Worm (Caenorhabditis elegans) whole organism, L4 larva: ENCODE data around the gene F56H11.2.

Source experiments
- F26F4.8 ChIP-seq: fragments of 200-800 bp; sonication (Bioruptor generic); conservative IDR thresholded peaks from 2 replicates; pipeline ENCODE4 v1.3.6; 2022; ENCODE audit warnings: missing genetic modification characterization, missing compliant biosample characterization
- F44E2.7 ChIP-seq: fragments of 200-800 bp; sonication (Bioruptor generic); IDR thresholded peaks from 2 replicates; pipeline ENCODE4 v2.1.2; 2022; ENCODE audit warnings: missing genetic modification characterization, missing compliant biosample characterization
- R02D3.7 ChIP-seq: fragments of 150-350 bp; sonication (generic microtip); optimal IDR thresholded peaks from 3 replicates; lab custom pipeline; 2014; ENCODE audit warnings: missing biosample characterization, missing genetic modification characterization
- T20F7.1 ChIP-seq: fragments of 200-800 bp; sonication (Bioruptor generic); optimal IDR thresholded peaks from 2 replicates; lab custom pipeline; 2018; ENCODE audit warnings: mild to moderate bottlenecking, missing genetic modification characterization, missing compliant biosample characterization
- Y5F2A.4 ChIP-seq: fragments of 200-800 bp; sonication (Bioruptor generic); optimal IDR thresholded peaks from 2 replicates; lab custom pipeline; 2018; ENCODE audit warnings: mild to moderate bottlenecking, missing genetic modification characterization, missing compliant biosample characterization
- ZK337.2 ChIP-seq: fragments of 200-800 bp; sonication (Bioruptor generic); IDR thresholded peaks from 2 replicates; pipeline ENCODE4 v1.3.6; 2022; ENCODE audit warnings: missing genetic modification reagents, missing genetic modification characterization, missing compliant biosample characterization
- ZK546.5 ChIP-seq, 2 experiments: sonication (generic microtip); optimal IDR thresholded peaks; 2 replicates each; lab custom pipeline; 2017; ENCODE audit warnings: missing biosample characterization in 2 of 2, missing genetic modification characterization in 2 of 2
- aha-1 ChIP-seq: fragments of 150-350 bp; peaks from one replicate; lab custom pipeline; 2014; ENCODE audit warnings: missing biosample characterization, missing genetic modification characterization
- aly-2 ChIP-seq: sonication (generic microtip); optimal IDR thresholded peaks from 2 replicates; lab custom pipeline; 2018; ENCODE audit warnings: missing biosample characterization, missing genetic modification characterization
- ama-1 ChIP-seq: fragments of 150-350 bp; optimal IDR thresholded peaks from 2 replicates; lab custom pipeline; 2014; ENCODE audit warnings: inconsistent platforms, mixed read lengths
- arid-1 ChIP-seq: fragments of 200-800 bp; sonication (Bioruptor generic); conservative IDR thresholded peaks from 2 replicates; pipeline ENCODE4 v1.3.6; 2022; ENCODE audit warnings: missing genetic modification reagents, missing genetic modification characterization, missing compliant biosample characterization
- attf-4 ChIP-seq: sonication (generic microtip); optimal IDR thresholded peaks from 3 replicates; lab custom pipeline; 2017; ENCODE audit warnings: missing biosample characterization, missing genetic modification characterization
- ceh-20 ChIP-seq: fragments of 200-800 bp; sonication (Bioruptor generic); IDR thresholded peaks from 2 replicates; pipeline ENCODE4 v1.3.6; 2022; ENCODE audit warnings: missing genetic modification reagents, missing genetic modification characterization, missing compliant biosample characterization
- ceh-28 ChIP-seq: fragments of 150-350 bp; optimal IDR thresholded peaks from 2 replicates; lab custom pipeline; 2014; ENCODE audit warnings: missing biosample characterization, missing genetic modification reagents, missing genetic modification characterization
- ceh-32 ChIP-seq: sonication (generic microtip); optimal IDR thresholded peaks from 2 replicates; lab custom pipeline; 2016; ENCODE audit warnings: mild to moderate bottlenecking, missing genetic modification characterization, missing compliant biosample characterization; ENCODE audit not compliant: poor library complexity
- ces-1 ChIP-seq: fragments of 150-350 bp; sonication (generic microtip); optimal IDR thresholded peaks from 4 replicates; lab custom pipeline; 2014; ENCODE audit warnings: missing biosample characterization, missing genetic modification reagents, missing genetic modification characterization
- cey-2 ChIP-seq: sonication (generic microtip); optimal IDR thresholded peaks from 3 replicates; lab custom pipeline; 2017; ENCODE audit warnings: missing genetic modification characterization, mild to moderate bottlenecking, missing compliant biosample characterization, antibody characterized with exemption, borderline replicate concordance; ENCODE audit not compliant: insufficient read depth
- daf-12 ChIP-seq: fragments of 150-350 bp; optimal IDR thresholded peaks from 2 replicates; lab custom pipeline; 2014; ENCODE audit warnings: missing biosample characterization, missing genetic modification reagents, missing genetic modification characterization
- daf-16 ChIP-seq, 3 experiments: sonication (generic microtip); optimal IDR thresholded peaks; 2 replicates each; lab custom pipeline; 2016 to 2017; ENCODE audit warnings: missing genetic modification characterization in 3 of 3, missing genetic modification reagents in 3 of 3, mild to moderate bottlenecking in 2 of 3, missing compliant biosample characterization in 2 of 3, missing biosample characterization in 1 of 3, moderate library complexity in 1 of 3
- dpl-1 ChIP-seq: fragments of 150-350 bp; optimal IDR thresholded peaks from 2 replicates; lab custom pipeline; 2014; ENCODE audit warnings: missing biosample characterization, missing genetic modification reagents, missing genetic modification characterization
- duxl-1 ChIP-seq: sonication (generic microtip); optimal IDR thresholded peaks from 2 replicates; lab custom pipeline; 2016; ENCODE audit warnings: mild to moderate bottlenecking, missing genetic modification characterization, moderate library complexity, missing compliant biosample characterization; ENCODE audit not compliant: poor library complexity
- dve-1 ChIP-seq: sonication (generic microtip); optimal IDR thresholded peaks from 2 replicates; lab custom pipeline; 2017; ENCODE audit warnings: antibody characterized with exemption, mild to moderate bottlenecking, missing genetic modification characterization, missing compliant biosample characterization; ENCODE audit not compliant: insufficient read depth
- egl-43 ChIP-seq: fragments of 200-800 bp; sonication (Bioruptor generic); IDR thresholded peaks from 2 replicates; pipeline ENCODE4 v1.3.6; 2022; ENCODE audit warnings: missing genetic modification reagents, missing genetic modification characterization, missing compliant biosample characterization
- fkh-10 ChIP-seq: fragments of 150-350 bp; optimal IDR thresholded peaks from 2 replicates; lab custom pipeline; 2014; ENCODE audit warnings: missing biosample characterization, missing genetic modification reagents, missing genetic modification characterization
- hlh-30 ChIP-seq: sonication (generic microtip); optimal IDR thresholded peaks from 2 replicates; lab custom pipeline; 2017; ENCODE audit warnings: antibody characterized with exemption, mild to moderate bottlenecking, missing genetic modification characterization, missing compliant biosample characterization; ENCODE audit not compliant: insufficient read depth
- hmg-1.1 ChIP-seq: fragments of 200-800 bp; sonication (Bioruptor generic); IDR thresholded peaks from 2 replicates; pipeline ENCODE4 v1.3.6; 2022; ENCODE audit warnings: missing genetic modification reagents, missing genetic modification characterization, missing compliant biosample characterization
- lim-7 ChIP-seq: fragments of 200-800 bp; sonication (Bioruptor generic); IDR thresholded peaks from 2 replicates; pipeline ENCODE4 v1.3.6; 2022; ENCODE audit warnings: missing genetic modification characterization, missing compliant biosample characterization
- lin-13 ChIP-seq: fragments of 150-350 bp; optimal IDR thresholded peaks from 2 replicates; lab custom pipeline; 2014; ENCODE audit warnings: missing biosample characterization, missing genetic modification reagents, missing genetic modification characterization
- lin-29 ChIP-seq: fragments of 200-800 bp; sonication (Bioruptor generic); IDR thresholded peaks from 2 replicates; pipeline ENCODE4 v1.3.6; 2022; ENCODE audit warnings: missing genetic modification reagents, missing genetic modification characterization, missing compliant biosample characterization
- lsy-2 ChIP-seq, 2 experiments: fragments of 150-350 bp in 1 of 2; sonication (generic microtip) in 1 of 2; optimal IDR thresholded peaks; 2 replicates each; lab custom pipeline; 2014 to 2017; ENCODE audit warnings: missing biosample characterization in 2 of 2, missing genetic modification characterization in 2 of 2
- mep-1 ChIP-seq: fragments of 150-350 bp; sonication (generic microtip); optimal IDR thresholded peaks from 3 replicates; lab custom pipeline; 2014; ENCODE audit warnings: missing biosample characterization, missing genetic modification characterization
- mxl-2 ChIP-seq: fragments of 200-800 bp; sonication (Bioruptor generic); conservative IDR thresholded peaks from 2 replicates; pipeline ENCODE4 v1.3.6; 2022; ENCODE audit warnings: missing genetic modification reagents, missing genetic modification characterization, missing compliant biosample characterization
- mxl-3 ChIP-seq: fragments of 200-800 bp; sonication (Bioruptor generic); optimal IDR thresholded peaks from 2 replicates; lab custom pipeline; 2018; ENCODE audit warnings: mild to moderate bottlenecking, missing genetic modification characterization, missing compliant biosample characterization
- nhr-10 ChIP-seq: fragments of 150-350 bp; optimal IDR thresholded peaks from 2 replicates; lab custom pipeline; 2014; ENCODE audit warnings: missing biosample characterization, missing genetic modification characterization
- nhr-102 ChIP-seq: sonication (generic microtip); optimal IDR thresholded peaks from 2 replicates; lab custom pipeline; 2016; ENCODE audit warnings: mild to moderate bottlenecking, missing genetic modification characterization, moderate library complexity, missing compliant biosample characterization
- nhr-11 ChIP-seq: fragments of 150-350 bp; optimal IDR thresholded peaks from 2 replicates; lab custom pipeline; 2014; ENCODE audit warnings: missing biosample characterization, missing genetic modification characterization
- nhr-25 ChIP-seq: sonication (generic microtip); optimal IDR thresholded peaks from 2 replicates; lab custom pipeline; 2017; ENCODE audit warnings: missing genetic modification characterization, mild to moderate bottlenecking, missing compliant biosample characterization, antibody characterized with exemption, moderate library complexity, borderline replicate concordance; ENCODE audit not compliant: insufficient read depth
- nhr-76 ChIP-seq: fragments of 150-350 bp; optimal IDR thresholded peaks from 2 replicates; lab custom pipeline; 2014; ENCODE audit warnings: missing biosample characterization, missing genetic modification characterization
- nhr-77 ChIP-seq: fragments of 150-350 bp; optimal IDR thresholded peaks from 2 replicates; lab custom pipeline; 2014; ENCODE audit warnings: missing biosample characterization, missing genetic modification characterization
- php-3 ChIP-seq: fragments of 200-800 bp; sonication (Bioruptor generic); IDR thresholded peaks from 2 replicates; pipeline ENCODE4 v1.3.6; 2022; ENCODE audit warnings: missing genetic modification reagents, missing genetic modification characterization, missing compliant biosample characterization
- rbr-2 ChIP-seq: sonication (generic microtip); optimal IDR thresholded peaks from 2 replicates; lab custom pipeline; 2016; ENCODE audit warnings: missing genotype, missing genetic modification characterization, missing compliant biosample characterization
- saeg-2 ChIP-seq: fragments of 200-800 bp; sonication (Bioruptor generic); IDR thresholded peaks from 2 replicates; pipeline ENCODE4 v1.3.6; 2022; ENCODE audit warnings: missing genetic modification reagents, missing genetic modification characterization, missing compliant biosample characterization
- sdz-12 ChIP-seq: fragments of 200-800 bp; sonication (Bioruptor generic); optimal IDR thresholded peaks from 2 replicates; lab custom pipeline; 2018; ENCODE audit warnings: mild to moderate bottlenecking, missing genetic modification characterization, missing compliant biosample characterization
- snpc-1.2 ChIP-seq: fragments of 200-800 bp; sonication (Bioruptor generic); IDR thresholded peaks from 2 replicates; pipeline ENCODE4 v1.3.6; 2022; ENCODE audit warnings: missing genetic modification reagents, missing genetic modification characterization, missing compliant biosample characterization
- snpc-4 ChIP-seq: fragments of 150-350 bp; optimal IDR thresholded peaks from 2 replicates; lab custom pipeline; 2014; ENCODE audit warnings: missing biosample characterization, missing genetic modification characterization
- tag-97 ChIP-seq: fragments of 200-800 bp; sonication (Bioruptor generic); IDR thresholded peaks from 2 replicates; pipeline ENCODE4 v1.3.6; 2022; ENCODE audit warnings: missing genetic modification characterization, missing compliant biosample characterization
- unc-130 ChIP-seq: sonication (generic microtip); optimal IDR thresholded peaks from 2 replicates; lab custom pipeline; 2016; ENCODE audit warnings: missing genetic modification reagents, missing genetic modification characterization, missing compliant biosample characterization
- vab-7 ChIP-seq: fragments of 200-800 bp; sonication (Bioruptor generic); IDR thresholded peaks from 2 replicates; pipeline ENCODE4 v1.3.6; 2022; ENCODE audit warnings: missing genetic modification reagents, missing genetic modification characterization, missing compliant biosample characterization
- zag-1 ChIP-seq: fragments of 150-350 bp; optimal IDR thresholded peaks from 2 replicates; lab custom pipeline; 2014; ENCODE audit warnings: missing biosample characterization, missing genetic modification characterization
- zip-11 ChIP-seq: fragments of 200-800 bp; sonication (Bioruptor generic); IDR thresholded peaks from 2 replicates; pipeline ENCODE4 v1.3.6; 2022; ENCODE audit warnings: missing genetic modification characterization, missing compliant biosample characterization
- ztf-11 ChIP-seq: fragments of 150-350 bp; optimal IDR thresholded peaks from 2 replicates; lab custom pipeline; 2014; ENCODE audit warnings: missing biosample characterization, missing genetic modification characterization

Gene F56H11.2

ce11 chrIV:9524849-9525460 lies 8.0 kb downstream of the F56H11.2 start, which contains the start of gene ndua-5 (continued):
- TF ChIP-seq tag-97 (GFP tag; lab: Robert Waterston, UW): no peak
- peak; percentile 9 for TF ChIP-seq aha-1 (tag; lab: Kevin White, UChicago)
- no peak for TF ChIP-seq nhr-76 (tag; lab: Kevin White, UChicago)
- TF ChIP-seq nhr-11: no peak
- no peak for TF ChIP-seq ZK546.5 (tag; optimal IDR thresholded peaks at IDR 0.05; lab: Kevin White, UChicago)
- TF ChIP-seq nhr-25 (tag; lab: Kevin White, UChicago): no peak
- TF ChIP-seq ces-1 (GFP tag; lab: Kevin White, UChicago): no peak
- TF ChIP-seq hlh-30: peak; percentile 12
- no peak for TF ChIP-seq zip-11 (GFP tag; lab: Robert Waterston, UW)
- no peak for TF ChIP-seq ztf-11 (tag; lab: Kevin White, UChicago)
- no peak for TF ChIP-seq snpc-1.2 (GFP tag; lab: Robert Waterston, UW)
- TF ChIP-seq mep-1 (tag; lab: Kevin White, UChicago): no peak
- no peak for TF ChIP-seq ZK337.2 (GFP tag; lab: Robert Waterston, UW)
- no peak for TF ChIP-seq R02D3.7
- no peak for TF ChIP-seq daf-16 (GFP tag; optimal IDR thresholded peaks at IDR 0.05; lab: Kevin White, UChicago)
- peak; percentile 40 for TF ChIP-seq daf-16 (tag; optimal IDR thresholded peaks at IDR 0.05; lab: Kevin White, UChicago)
- TF ChIP-seq zag-1: no peak
- no peak for TF ChIP-seq rbr-2
- TF ChIP-seq attf-4 (tag; lab: Kevin White, UChicago): no peak
- TF ChIP-seq nhr-10 (tag; lab: Kevin White, UChicago): no peak
- no peak for TF ChIP-seq F26F4.8 (GFP tag; lab: Robert Waterston, UW)
- no peak for TF ChIP-seq egl-43 (GFP tag; lab: Robert Waterston, UW)
- TF ChIP-seq ceh-20: no peak
- no peak for TF ChIP-seq F44E2.7 (GFP tag; lab: Robert Waterston, UW)
- TF ChIP-seq duxl-1 (tag; lab: Kevin White, UChicago): no peak
- no peak for TF ChIP-seq ceh-28 (tag; lab: Kevin White, UChicago)
- no peak for TF ChIP-seq ceh-32 (tag; lab: Kevin White, UChicago)
- no peak for TF ChIP-seq lin-29 (GFP tag; lab: Robert Waterston, UW)
- TF ChIP-seq php-3 (GFP tag; lab: Robert Waterston, UW): no peak
- no peak for TF ChIP-seq lin-13 (GFP tag; lab: Kevin White, UChicago)
- TF ChIP-seq unc-130 (GFP tag; lab: Kevin White, UChicago): no peak
- TF ChIP-seq snpc-4 (tag; lab: Kevin White, UChicago): no peak
- TF ChIP-seq fkh-10 (GFP tag; lab: Kevin White, UChicago): no peak
- TF ChIP-seq arid-1 (GFP tag; lab: Robert Waterston, UW): no peak
- no peak for TF ChIP-seq Y5F2A.4 (GFP tag; lab: Kevin White, UChicago)
- no peak for TF ChIP-seq ama-1
- TF ChIP-seq sdz-12 (GFP tag; lab: Kevin White, UChicago): no peak
- TF ChIP-seq mxl-2 (GFP tag; lab: Robert Waterston, UW): no peak
- TF ChIP-seq nhr-102 (tag; lab: Kevin White, UChicago): no peak
- TF ChIP-seq mxl-3 (GFP tag; lab: Kevin White, UChicago): no peak
- TF ChIP-seq saeg-2 (GFP tag; lab: Robert Waterston, UW): no peak
- TF ChIP-seq dpl-1: peak; percentile 88
- TF ChIP-seq lsy-2 (tag; optimal IDR thresholded peaks at IDR 0.05; lab: Kevin White, UChicago): peak in 1 of 2 experiments; percentile 62
- TF ChIP-seq nhr-77 (tag; lab: Kevin White, UChicago): no peak
- TF ChIP-seq dve-1 (tag; lab: Kevin White, UChicago): peak; percentile 34
- TF ChIP-seq cey-2 (tag; lab: Kevin White, UChicago): no peak
- no peak for TF ChIP-seq vab-7
- TF ChIP-seq hmg-1.1: peak; percentile 38; the same call in 1 of the 2 replicates
- TF ChIP-seq T20F7.1: peak; percentile 96
- no peak for TF ChIP-seq aly-2
- TF ChIP-seq lim-7 (GFP tag; lab: Robert Waterston, UW): no peak
- TF ChIP-seq daf-12 (tag; lab: Kevin White, UChicago): no peak
